Worm (Caenorhabditis elegans) whole organism, L1 larva: ENCODE data around the gene lgc-18.

ENCODE experiments used
- C04F5.9 ChIP-seq: sonication (generic microtip); optimal IDR thresholded peaks from 2 replicates; lab custom pipeline; 2016; ENCODE audit warnings: missing genetic modification characterization, missing compliant biosample characterization
- aly-2 ChIP-seq: fragments of 150-350 bp; optimal IDR thresholded peaks from 2 replicates; lab custom pipeline; 2014; ENCODE audit warnings: missing biosample characterization, missing genetic modification characterization
- ama-1 ChIP-seq: fragments of 150-350 bp; optimal IDR thresholded peaks from 2 replicates; lab custom pipeline; 2014
- ces-1 ChIP-seq: fragments of 150-350 bp; optimal IDR thresholded peaks from 2 replicates; lab custom pipeline; 2014; ENCODE audit warnings: missing biosample characterization, missing genetic modification reagents, missing genetic modification characterization
- dpl-1 ChIP-seq, 3 experiments: fragments of 150-350 bp in 2 of 3; sonication (generic microtip) in 1 of 3; optimal IDR thresholded peaks; 2 replicates each; lab custom pipeline; 2014 to 2017; ENCODE audit warnings: missing biosample characterization in 3 of 3, missing genetic modification characterization in 3 of 3, missing genetic modification reagents in 3 of 3
- efl-3 ChIP-seq: fragments of 200-800 bp; sonication (Bioruptor generic); optimal IDR thresholded peaks from 2 replicates; lab custom pipeline; 2018; ENCODE audit warnings: mild to moderate bottlenecking, missing genetic modification characterization, missing compliant biosample characterization
- fkh-10 ChIP-seq: sonication (generic microtip); optimal IDR thresholded peaks from 2 replicates; lab custom pipeline; 2017; ENCODE audit warnings: missing biosample characterization, missing genetic modification reagents, missing genetic modification characterization
- fos-1 ChIP-seq: fragments of 150-350 bp; optimal IDR thresholded peaks from 2 replicates; lab custom pipeline; 2014; ENCODE audit warnings: missing biosample characterization, missing genetic modification characterization
- isw-1 ChIP-seq: fragments of 200-800 bp; sonication (Bioruptor generic); IDR thresholded peaks from 2 replicates; pipeline ENCODE4 v1.3.6; 2022; ENCODE audit warnings: missing genetic modification characterization, missing compliant biosample characterization
- nhr-11 ChIP-seq: fragments of 150-350 bp; optimal IDR thresholded peaks from 2 replicates; lab custom pipeline; 2014; ENCODE audit warnings: missing biosample characterization, missing genetic modification characterization
- nhr-12 ChIP-seq: sonication (generic microtip); optimal IDR thresholded peaks from 2 replicates; lab custom pipeline; 2017; ENCODE audit warnings: missing biosample characterization, missing genetic modification characterization
- snpc-4 ChIP-seq: fragments of 150-350 bp; optimal IDR thresholded peaks from 2 replicates; lab custom pipeline; 2014; ENCODE audit warnings: missing biosample characterization, missing genetic modification characterization
- sup-37 ChIP-seq: fragments of 200-800 bp; sonication (Bioruptor generic); optimal IDR thresholded peaks from 2 replicates; lab custom pipeline; 2018; ENCODE audit warnings: mild to moderate bottlenecking, missing genetic modification characterization, missing compliant biosample characterization
- unc-62 ChIP-seq: fragments of 150-350 bp; optimal IDR thresholded peaks from 2 replicates; lab custom pipeline; 2014; ENCODE audit warnings: missing biosample characterization, missing genetic modification reagents, missing genetic modification characterization

- TF ChIP-seq snpc-4 (no peak), unc-62 (GFP tag; lab: Kevin White, UChicago) (no peak), nhr-11 (no peak), ces-1 (GFP tag; lab: Kevin White, UChicago) (no peak), efl-3 (GFP tag; lab: Kevin White, UChicago) (no peak), nhr-12 (tag; lab: Kevin White, UChicago) (no peak), fkh-10 (GFP tag; lab: Kevin White, UChicago) (no peak), fos-1 (no peak), C04F5.9 (tag; lab: Kevin White, UChicago) (no peak), sup-37 (GFP tag; lab: Kevin White, UChicago) (no peak), dpl-1 (GFP tag; optimal IDR thresholded peaks at IDR 0.05; lab: Kevin White, UChicago) (no peak), isw-1 (GFP tag; lab: Robert Waterston, UW) (no peak), aly-2 (tag; lab: Kevin White, UChicago) (no peak), ama-1 (lab: Kevin White, UChicago) (no peak)
Observed at ce11 chrX:12105458-12105857, 19.9 kb upstream of the lgc-18 start.
